Fruit fly (Drosophila melanogaster) whole organism, embryonic: Measurements from ENCODE around the gene CG3726.

Source experiments
- Awh ChIP-seq: fragments of 200-800 bp; sonication (Bioruptor generic); IDR thresholded peaks from 2 replicates; pipeline ENCODE4, ENCODE4 v1.3.6; 2022; ENCODE audit warnings: missing biosample characterization, missing genetic modification characterization
- B-H1 ChIP-seq: fragments of 200-800 bp; sonication (Bioruptor generic); IDR thresholded peaks from 3 replicates; pipeline ENCODE4 v1.3.6; 2022; ENCODE audit warnings: missing biosample characterization, missing genetic modification characterization
- Blimp-1 ChIP-seq: fragments of 200-800 bp; sonication (Bioruptor generic); optimal IDR thresholded peaks from 3 replicates; lab custom pipeline; 2018; ENCODE audit warnings: missing biosample characterization, missing genetic modification characterization, mild to moderate bottlenecking, moderate library complexity, missing genetic modification reagents
- BtbVII ChIP-seq: fragments of 200-800 bp; sonication (Bioruptor generic); optimal IDR thresholded peaks from 3 replicates; lab custom pipeline; 2017; ENCODE audit warnings: missing biosample characterization, mild to moderate bottlenecking, missing genetic modification characterization
- CG10274 ChIP-seq: fragments of 200-800 bp; sonication (Bioruptor generic); optimal IDR thresholded peaks from 3 replicates; lab custom pipeline; 2017; ENCODE audit warnings: missing biosample characterization, mild to moderate bottlenecking, missing genetic modification characterization
- CG11247 ChIP-seq: fragments of 200-800 bp; sonication (Bioruptor generic); IDR thresholded peaks from 2 replicates; pipeline ENCODE4 v1.3.6; 2022; ENCODE audit warnings: missing biosample characterization, missing genetic modification characterization
- CG13624 ChIP-seq: fragments of 200-800 bp; sonication (Bioruptor generic); optimal IDR thresholded peaks from 2 replicates; lab custom pipeline; 2016; ENCODE audit warnings: missing biosample characterization, missing genetic modification characterization
- CG1602 ChIP-seq: fragments of 200-800 bp; sonication (Bioruptor generic); optimal IDR thresholded peaks from 3 replicates; lab custom pipeline; 2016; ENCODE audit warnings: missing biosample characterization, missing genetic modification characterization
- CG30020 ChIP-seq: fragments of 200-800 bp; optimal IDR thresholded peaks from 2 replicates; lab custom pipeline; 2019; ENCODE audit warnings: missing biosample characterization, mild to moderate bottlenecking, missing genetic modification characterization, moderate library complexity
- CG34422 ChIP-seq: fragments of 200-800 bp; sonication (Bioruptor generic); IDR thresholded peaks from 3 replicates; pipeline ENCODE4 v1.3.6; 2022; ENCODE audit warnings: missing biosample characterization, missing genetic modification characterization
- CG3726 ChIP-seq: fragments of 200-800 bp; sonication (Bioruptor generic); IDR thresholded peaks from 3 replicates; pipeline ENCODE4, ENCODE4 v1.3.6; 2022; ENCODE audit warnings: missing biosample characterization, missing genetic modification characterization
- CG3838 ChIP-seq: fragments of 200-800 bp; sonication (Bioruptor generic); optimal IDR thresholded peaks from 3 replicates; lab custom pipeline; 2016; ENCODE audit warnings: missing biosample characterization, missing genetic modification characterization
- CG4360 ChIP-seq: fragments of 200-800 bp; sonication (Bioruptor generic); IDR thresholded peaks from 2 replicates; pipeline ENCODE4 v1.3.6; 2022; ENCODE audit warnings: missing biosample characterization, missing genetic modification characterization
- CG4424 ChIP-seq: fragments of 200-800 bp; sonication (Bioruptor generic); optimal IDR thresholded peaks from 3 replicates; lab custom pipeline; 2016; ENCODE audit warnings: missing biosample characterization, missing genetic modification characterization
- CG7271 ChIP-seq: fragments of 200-800 bp; sonication (Bioruptor generic); optimal IDR thresholded peaks from 2 replicates; lab custom pipeline; 2018; ENCODE audit warnings: missing biosample characterization, mild to moderate bottlenecking, missing genetic modification characterization, moderate library complexity
- CG7357 ChIP-seq: fragments of 200-800 bp; sonication (Bioruptor generic); IDR thresholded peaks from 3 replicates; pipeline ENCODE4 v1.3.6; 2022; ENCODE audit warnings: missing biosample characterization, missing genetic modification characterization
- CG7928 ChIP-seq: fragments of 200-800 bp; sonication (Bioruptor generic); optimal IDR thresholded peaks from 2 replicates; lab custom pipeline; 2017; ENCODE audit warnings: missing biosample characterization, mild to moderate bottlenecking, missing genetic modification characterization
- CG9727 ChIP-seq: fragments of 200-800 bp; sonication (Bioruptor generic); optimal IDR thresholded peaks from 3 replicates; lab custom pipeline; 2017; ENCODE audit warnings: missing biosample characterization, mild to moderate bottlenecking, missing genetic modification characterization
- Dad ChIP-seq: fragments of 200-800 bp; sonication (Bioruptor generic); optimal IDR thresholded peaks from 3 replicates; lab custom pipeline; 2016; ENCODE audit warnings: missing biosample characterization, missing genetic modification characterization
- Dll ChIP-seq: fragments of 200-800 bp; sonication (Bioruptor generic); IDR thresholded peaks from 4 replicates; pipeline ENCODE4 v1.3.6; 2022; ENCODE audit warnings: missing biosample characterization, missing genetic modification characterization; ENCODE audit not compliant: partially characterized antibody
- Elba2 ChIP-seq: fragments of 200-800 bp; sonication (Bioruptor generic); optimal IDR thresholded peaks from 3 replicates; lab custom pipeline; 2016; ENCODE audit warnings: missing biosample characterization, missing genetic modification characterization
- Fer1 ChIP-seq: fragments of 200-800 bp; sonication (Bioruptor generic); optimal IDR thresholded peaks from 2 replicates; lab custom pipeline; 2017; ENCODE audit warnings: missing biosample characterization, mild to moderate bottlenecking, missing genetic modification characterization
- H15 ChIP-seq: fragments of 200-800 bp; sonication (Bioruptor generic); IDR thresholded peaks from 3 replicates; pipeline ENCODE4 v1.3.6; 2022; ENCODE audit warnings: missing biosample characterization, missing genetic modification characterization
- HmgZ ChIP-seq: fragments of 200-800 bp; sonication (Bioruptor generic); optimal IDR thresholded peaks from 2 replicates; lab custom pipeline; 2018; ENCODE audit warnings: missing biosample characterization, mild to moderate bottlenecking, missing genetic modification characterization
- Hr3 ChIP-seq: fragments of 200-800 bp; sonication (Bioruptor generic); optimal IDR thresholded peaks from 3 replicates; lab custom pipeline; 2016; ENCODE audit warnings: missing biosample characterization, missing genetic modification characterization
- Hr78 ChIP-seq, 2 experiments: fragments of 200-800 bp in 1 of 2; fragments of >200 bp in 1 of 2; sonication (Bioruptor generic) in 1 of 2; optimal IDR thresholded peaks; 2 replicates each; lab custom pipeline; 2017 to 2019; ENCODE audit warnings: missing biosample characterization in 2 of 2, missing genetic modification characterization in 2 of 2, mild to moderate bottlenecking in 1 of 2, moderate library complexity in 1 of 2
- NC2β ChIP-seq: fragments of 200-800 bp; sonication (Bioruptor generic); optimal IDR thresholded peaks from 2 replicates; lab custom pipeline; 2016; ENCODE audit warnings: missing biosample characterization, missing genetic modification characterization
- NK7.1 ChIP-seq: fragments of 200-800 bp; sonication (Bioruptor generic); optimal IDR thresholded peaks from 3 replicates; lab custom pipeline; 2016; ENCODE audit warnings: missing biosample characterization, missing genetic modification characterization
- Ptx1 ChIP-seq: fragments of 200-800 bp; sonication (Bioruptor generic); IDR thresholded peaks from 2 replicates; pipeline ENCODE4 v1.3.6; 2022; ENCODE audit warnings: missing biosample characterization, missing genetic modification characterization
- Scr ChIP-seq: fragments of 200-800 bp; sonication (Bioruptor generic); IDR thresholded peaks from 2 replicates; pipeline ENCODE4 v1.3.6; 2022; ENCODE audit warnings: missing biosample characterization, missing genetic modification characterization; ENCODE audit not compliant: partially characterized antibody
- Vsx1 ChIP-seq: fragments of 200-800 bp; sonication (Bioruptor generic); optimal IDR thresholded peaks from 2 replicates; lab custom pipeline; 2017; ENCODE audit warnings: missing biosample characterization, mild to moderate bottlenecking, missing genetic modification characterization, missing genetic modification reagents
- abd-A ChIP-seq: fragments of 200-800 bp; sonication (Bioruptor generic); optimal IDR thresholded peaks from 3 replicates; lab custom pipeline; 2019; ENCODE audit warnings: missing biosample characterization, mild to moderate bottlenecking, missing genetic modification characterization, moderate library complexity
- ac ChIP-seq: fragments of 200-800 bp; sonication (Bioruptor generic); optimal IDR thresholded peaks from 3 replicates; lab custom pipeline; 2017; ENCODE audit warnings: missing biosample characterization, mild to moderate bottlenecking, missing genetic modification characterization
- corto ChIP-seq: fragments of 200-800 bp; sonication (Bioruptor generic); optimal IDR thresholded peaks from 2 replicates; lab custom pipeline; 2016; ENCODE audit warnings: missing biosample characterization, mild to moderate bottlenecking, missing genetic modification characterization, moderate library complexity
- crp ChIP-seq, 2 experiments: fragments of 200-800 bp; sonication (Bioruptor generic); optimal IDR thresholded peaks; 2 replicates in 1 of 2; 3 replicates in 1 of 2; lab custom pipeline; 2017; ENCODE audit warnings: missing biosample characterization in 2 of 2, missing genetic modification characterization in 2 of 2, mild to moderate bottlenecking in 1 of 2, moderate library complexity in 1 of 2
- dimm ChIP-seq: fragments of 200-800 bp; sonication (Bioruptor generic); IDR thresholded peaks from 2 replicates; pipeline ENCODE4 v1.3.6; 2022; ENCODE audit warnings: missing biosample characterization, missing genetic modification characterization
- en ChIP-seq: fragments of 200-800 bp; sonication (Bioruptor generic); optimal IDR thresholded peaks from 2 replicates; lab custom pipeline; 2016; ENCODE audit warnings: missing biosample characterization, missing genetic modification characterization
- fd102C ChIP-seq: fragments of 200-800 bp; sonication (Bioruptor generic); optimal IDR thresholded peaks from 2 replicates; lab custom pipeline; 2018; ENCODE audit warnings: missing biosample characterization, mild to moderate bottlenecking, missing genetic modification characterization, moderate library complexity
- fd96Cb ChIP-seq: fragments of 200-800 bp; sonication (Bioruptor generic); optimal IDR thresholded peaks from 2 replicates; lab custom pipeline; 2018; ENCODE audit warnings: missing biosample characterization, mild to moderate bottlenecking, missing genetic modification characterization, moderate library complexity
- gem ChIP-seq: fragments of 200-800 bp; sonication (Bioruptor generic); optimal IDR thresholded peaks from 2 replicates; lab custom pipeline; 2019; ENCODE audit warnings: missing biosample characterization, mild to moderate bottlenecking, missing genetic modification characterization, moderate library complexity
- kah ChIP-seq: fragments of 200-800 bp; sonication (Bioruptor generic); optimal IDR thresholded peaks from 2 replicates; lab custom pipeline; 2018; ENCODE audit warnings: missing biosample characterization, mild to moderate bottlenecking, missing genetic modification characterization
- lbe ChIP-seq: fragments of 200-800 bp; sonication (Bioruptor generic); optimal IDR thresholded peaks from 2 replicates; lab custom pipeline; 2016; ENCODE audit warnings: missing biosample characterization, mild to moderate bottlenecking, missing genetic modification characterization
- mam ChIP-seq: fragments of 200-800 bp; sonication (Bioruptor generic); optimal IDR thresholded peaks from 3 replicates; lab custom pipeline; 2016; ENCODE audit warnings: missing biosample characterization, missing genetic modification characterization
- oc ChIP-seq: fragments of 200-800 bp; sonication (Bioruptor generic); optimal IDR thresholded peaks from 2 replicates; lab custom pipeline; 2018; ENCODE audit warnings: missing biosample characterization, mild to moderate bottlenecking, missing genetic modification characterization, moderate library complexity
- peb ChIP-seq: fragments of 200-800 bp; sonication (Bioruptor generic); IDR thresholded peaks from 2 replicates; pipeline ENCODE4 v1.3.6; 2022; ENCODE audit warnings: missing biosample characterization, missing genetic modification characterization
- sima ChIP-seq: fragments of 200-800 bp; sonication (Bioruptor generic); optimal IDR thresholded peaks from 2 replicates; lab custom pipeline; 2016; ENCODE audit warnings: missing biosample characterization, missing genetic modification characterization
- sqz ChIP-seq: fragments of 200-800 bp; sonication (Bioruptor generic); optimal IDR thresholded peaks from 3 replicates; lab custom pipeline; 2018; ENCODE audit warnings: missing biosample characterization, mild to moderate bottlenecking, missing genetic modification characterization
- tin ChIP-seq: fragments of 200-800 bp; sonication (Bioruptor generic); optimal IDR thresholded peaks from 3 replicates; lab custom pipeline; 2016; ENCODE audit warnings: missing biosample characterization, missing genetic modification characterization
- tup ChIP-seq: fragments of 200-800 bp; sonication (Bioruptor generic); optimal IDR thresholded peaks from 2 replicates; lab custom pipeline; 2016; ENCODE audit warnings: missing biosample characterization, mild to moderate bottlenecking, missing genetic modification characterization, moderate library complexity
- wdn ChIP-seq: fragments of 200-800 bp; sonication (Bioruptor generic); IDR thresholded peaks from 2 replicates; pipeline ENCODE4 v1.3.6; 2022; ENCODE audit warnings: missing biosample characterization, missing genetic modification characterization
- yki ChIP-seq: fragments of >200 bp; optimal IDR thresholded peaks from 3 replicates; lab custom pipeline; 2018

The CG3726 gene

DNA sequence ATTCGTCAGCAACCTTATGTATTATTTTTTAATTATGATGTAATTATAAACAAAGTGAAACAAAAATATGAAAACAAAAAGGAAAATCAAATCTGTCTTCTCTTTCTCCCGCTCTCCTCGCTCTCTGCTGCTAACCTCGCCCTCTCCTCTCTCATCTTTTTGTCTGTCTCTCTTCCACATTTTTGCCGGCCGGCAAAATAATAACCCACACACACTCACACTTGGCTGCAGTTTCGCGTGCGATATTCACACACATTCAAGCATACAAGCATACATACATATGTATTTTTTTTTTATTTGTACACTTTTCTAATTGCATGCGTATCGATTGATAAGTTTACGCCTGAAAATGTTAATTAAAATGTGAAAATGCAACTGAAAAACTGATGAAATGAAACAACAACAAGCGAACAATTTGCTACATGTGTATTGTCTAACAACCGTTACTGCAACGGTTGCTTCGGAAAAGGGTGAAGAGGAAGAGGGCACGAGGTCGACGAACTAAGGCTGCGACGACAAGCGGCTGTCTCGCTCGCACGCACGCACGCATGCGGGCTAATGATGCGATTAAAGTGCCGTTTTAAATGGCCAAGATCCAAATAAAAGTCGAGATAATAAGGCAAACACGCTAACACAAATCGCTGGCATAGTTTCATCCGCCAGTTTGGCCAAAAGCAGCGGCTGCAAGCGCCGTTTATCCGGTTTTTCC is 12.4 kb upstream of the CG3726 start (continued):
- no peak for TF ChIP-seq Scr
- no peak for TF ChIP-seq crp (GFP tag; optimal IDR thresholded peaks at IDR 0.05; lab: Kevin White, UChicago)
- TF ChIP-seq CG34422 (GFP tag; lab: Robert Waterston, UW), result peak; percentile 71; the same call in 1 of the 3 replicates
- no peak for TF ChIP-seq CG3726 (GFP tag; lab: Robert Waterston, UW)
- TF ChIP-seq Awh, result peak; percentile 77
- TF ChIP-seq CG4424 (GFP tag; lab: Kevin White, UChicago), result no peak
- TF ChIP-seq kah, result no peak
- peak; percentile 68 for TF ChIP-seq Vsx1 (GFP tag; lab: Kevin White, UChicago)
- no peak for TF ChIP-seq dimm
- peak; percentile 11 for TF ChIP-seq sqz (GFP tag; lab: Kevin White, UChicago)
- TF ChIP-seq Dad (GFP tag; lab: Kevin White, UChicago), result no peak
- peak; percentile 48 for TF ChIP-seq oc
- TF ChIP-seq NC2β (GFP tag; lab: Kevin White, UChicago), result no peak
- no peak for TF ChIP-seq CG13624 (GFP tag; lab: Kevin White, UChicago)
- TF ChIP-seq corto (GFP tag; lab: Kevin White, UChicago), result peak; percentile 63
- no peak for TF ChIP-seq NK7.1 (GFP tag; lab: Kevin White, UChicago)
- TF ChIP-seq CG4360 (GFP tag; lab: Robert Waterston, UW), result peak; percentile 50
- TF ChIP-seq Elba2 (GFP tag; lab: Kevin White, UChicago), result no peak
- TF ChIP-seq Hr3 (GFP tag; lab: Kevin White, UChicago), result no peak
- peak; percentile 24 for TF ChIP-seq lbe
- TF ChIP-seq CG9727 (GFP tag; lab: Kevin White, UChicago), result no peak
- TF ChIP-seq BtbVII (GFP tag; lab: Kevin White, UChicago), result no peak
- TF ChIP-seq fd102C (GFP tag; lab: Kevin White, UChicago), result no peak
- peak in 1 of 2 experiments; percentile 15 for TF ChIP-seq Hr78 (GFP tag; optimal IDR thresholded peaks at IDR 0.05; lab: Kevin White, UChicago)
- TF ChIP-seq CG1602 (GFP tag; lab: Kevin White, UChicago), result no peak
- no peak for TF ChIP-seq Fer1 (GFP tag; lab: Kevin White, UChicago)
- no peak for TF ChIP-seq tup
- TF ChIP-seq gem (tag; lab: Kevin White, UChicago), result no peak
- no peak for TF ChIP-seq Ptx1 (GFP tag; lab: Robert Waterston, UW)
- TF ChIP-seq tin (GFP tag; lab: Kevin White, UChicago), result no peak
- TF ChIP-seq en, result no peak
- no peak for TF ChIP-seq mam (GFP tag; lab: Kevin White, UChicago)
- no peak for TF ChIP-seq CG7928
- TF ChIP-seq Blimp-1 (GFP tag; lab: Kevin White, UChicago), result no peak
- TF ChIP-seq sima (GFP tag; lab: Kevin White, UChicago), result no peak
- no peak for TF ChIP-seq ac (GFP tag; lab: Kevin White, UChicago)
- no peak for TF ChIP-seq Dll (GFP tag; lab: Robert Waterston, UW)
- TF ChIP-seq CG7357 (GFP tag; lab: Robert Waterston, UW), result no peak
- TF ChIP-seq B-H1 (GFP tag; lab: Robert Waterston, UW), result no peak
- TF ChIP-seq CG3838 (GFP tag; lab: Kevin White, UChicago), result no peak
- no peak for TF ChIP-seq H15 (GFP tag; lab: Robert Waterston, UW)
- no peak for TF ChIP-seq CG10274 (GFP tag; lab: Kevin White, UChicago)
- TF ChIP-seq CG30020 (tag; lab: Kevin White, UChicago), result no peak
- no peak for TF ChIP-seq wdn (GFP tag; lab: Robert Waterston, UW)
- TF ChIP-seq CG7271, result no peak
- peak; percentile 88 for TF ChIP-seq abd-A
- TF ChIP-seq CG11247, result no peak
- TF ChIP-seq peb (GFP tag; lab: Robert Waterston, UW), result no peak
- no peak for TF ChIP-seq fd96Cb (tag; lab: Kevin White, UChicago)
- TF ChIP-seq HmgZ, result no peak
- peak; percentile 11 for TF ChIP-seq yki (lab: Kevin White, UChicago)
